Worm (Caenorhabditis elegans): ENCODE results near the gene ptr-13.

ce11 chrII:11204731-11205130, 42.5 kb upstream of the ptr-13 start:
- no peak for TF ChIP-seq lin-13 (GFP tag; optimal IDR thresholded peaks at IDR 0.05)
- no peak for TF ChIP-seq lin-15B (tag; optimal IDR thresholded peaks at IDR 0.05)
- no peak for TF ChIP-seq unc-62 (GFP tag; optimal IDR thresholded peaks at IDR 0.05)
